Worm (Caenorhabditis elegans) whole organism, late embryonic: Measurements from ENCODE around the gene fbxa-170.

ENCODE experiments used
- T23F11.4 ChIP-seq: fragments of 200-800 bp; sonication (Bioruptor generic); optimal IDR thresholded peaks from 2 replicates; lab custom pipeline; 2018; ENCODE audit warnings: mild to moderate bottlenecking, missing genetic modification characterization, missing compliant biosample characterization
- ama-1 ChIP-seq: fragments of 150-350 bp; optimal IDR thresholded peaks from 2 replicates; lab custom pipeline; 2014
- ceh-31 ChIP-seq: sonication (generic microtip); optimal IDR thresholded peaks from 2 replicates; lab custom pipeline; 2016; ENCODE audit warnings: missing genetic modification characterization, missing compliant biosample characterization
- elt-4 ChIP-seq: sonication (generic microtip); optimal IDR thresholded peaks from 2 replicates; lab custom pipeline; 2016; ENCODE audit warnings: missing genetic modification characterization, missing compliant biosample characterization
- fax-1 ChIP-seq: sonication (generic microtip); optimal IDR thresholded peaks from 2 replicates; lab custom pipeline; 2016; ENCODE audit warnings: missing genotype, missing genetic modification characterization, missing compliant biosample characterization
- hlh-15 ChIP-seq: sonication (generic microtip); optimal IDR thresholded peaks from 2 replicates; lab custom pipeline; 2016; ENCODE audit warnings: missing genetic modification characterization, missing compliant biosample characterization
- nhr-11 ChIP-seq: fragments of 150-350 bp; optimal IDR thresholded peaks from 2 replicates; lab custom pipeline; 2014; ENCODE audit warnings: missing biosample characterization, missing genetic modification characterization
- pha-4 ChIP-seq: fragments of 150-350 bp; optimal IDR thresholded peaks from 2 replicates; lab custom pipeline; 2018; ENCODE audit warnings: missing biosample characterization, missing genetic modification reagents, missing genetic modification characterization
- pqm-1 ChIP-seq: sonication (generic microtip); optimal IDR thresholded peaks from 2 replicates; lab custom pipeline; 2016; ENCODE audit warnings: missing genetic modification characterization, missing compliant biosample characterization
- sox-4 ChIP-seq: sonication (generic microtip); optimal IDR thresholded peaks from 2 replicates; lab custom pipeline; 2017; ENCODE audit warnings: mild to moderate bottlenecking, missing genetic modification characterization, inconsistent platforms, missing compliant biosample characterization
- unc-42 ChIP-seq: sonication (generic microtip); optimal IDR thresholded peaks from 2 replicates; lab custom pipeline; 2016; ENCODE audit warnings: missing genotype, missing genetic modification characterization, missing compliant biosample characterization
- unc-55 ChIP-seq: sonication (generic microtip); optimal IDR thresholded peaks from 2 replicates; lab custom pipeline; 2017; ENCODE audit warnings: missing biosample characterization, missing genetic modification reagents, missing genetic modification characterization
- unc-86 ChIP-seq: sonication (generic microtip); optimal IDR thresholded peaks from 2 replicates; lab custom pipeline; 2016; ENCODE audit warnings: missing genetic modification characterization, missing compliant biosample characterization
- zip-5 ChIP-seq: sonication (generic microtip); optimal IDR thresholded peaks from 2 replicates; lab custom pipeline; 2016; ENCODE audit warnings: missing genetic modification characterization, missing compliant biosample characterization

DNA sequence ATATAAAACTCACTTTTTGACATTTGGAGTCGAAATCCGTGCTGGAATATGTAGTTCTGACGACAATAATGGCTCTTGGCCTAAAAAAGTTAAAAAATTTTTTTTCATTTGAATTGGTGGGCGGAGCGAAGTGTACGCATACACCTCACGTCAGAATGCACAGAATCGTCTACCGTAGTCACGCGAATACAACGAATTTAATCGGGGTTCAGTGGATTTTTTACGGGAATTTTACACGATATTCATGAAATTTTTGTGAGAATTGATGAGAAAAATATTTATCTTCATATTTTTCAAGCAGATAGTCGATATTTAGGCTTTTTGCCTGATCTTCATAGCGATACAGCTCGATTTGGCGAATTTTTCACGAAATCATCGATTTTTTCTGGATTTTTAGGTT lies 9.2 kb downstream of the fbxa-170 start, which contains the start of gene R09H3.3:
- TF ChIP-seq unc-55 (GFP tag; lab: Kevin White, UChicago), result no peak
- TF ChIP-seq T23F11.4, result no peak
- no peak for TF ChIP-seq nhr-11
- TF ChIP-seq sox-4 (tag; lab: Kevin White, UChicago), result no peak
- no peak for TF ChIP-seq elt-4 (tag; lab: Kevin White, UChicago)
- no peak for TF ChIP-seq unc-42 (tag; lab: Kevin White, UChicago)
- no peak for TF ChIP-seq ceh-31
- TF ChIP-seq pqm-1, result no peak
- no peak for TF ChIP-seq unc-86 (tag; lab: Kevin White, UChicago)
- no peak for TF ChIP-seq fax-1 (tag; lab: Kevin White, UChicago)
- TF ChIP-seq ama-1 (lab: Kevin White, UChicago), result no peak
- no peak for TF ChIP-seq pha-4 (tag; lab: Kevin White, UChicago)
- TF ChIP-seq zip-5 (tag; lab: Kevin White, UChicago), result no peak
- TF ChIP-seq hlh-15 (tag; lab: Kevin White, UChicago), result no peak
